Fruit fly (Drosophila melanogaster): ENCODE data around the gene CG12395.

CG12395 gene

DNA sequence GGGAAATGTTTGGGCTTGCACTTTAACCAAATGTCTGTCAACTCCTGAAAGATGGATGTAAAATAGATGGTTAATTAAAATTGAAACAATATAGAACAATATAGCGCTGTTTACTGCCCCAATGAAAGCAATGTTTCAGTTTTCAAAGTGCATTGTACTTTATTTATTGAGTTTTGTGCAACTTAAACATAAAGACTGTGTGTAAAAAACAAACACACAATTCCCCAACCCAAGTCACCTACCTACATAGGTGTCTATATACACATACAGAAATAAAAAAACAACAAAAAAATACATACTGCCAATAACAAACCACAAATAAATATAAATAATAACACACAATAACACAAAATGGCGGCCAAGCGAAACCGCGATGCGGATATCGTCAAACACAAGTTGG is 20.2 kb upstream of the CG12395 start, which contains the start of gene CG8958:
Gene CG8958, plus strand, starts transcription at position 301 of the 400 bp plus-strand sequence.
- no peak for TF ChIP-seq CG11294 (GFP tag; IDR thresholded peaks at IDR 0.05)
- TF ChIP-seq Met (GFP tag; optimal IDR thresholded peaks at IDR 0.05) = no peak
- no peak for TF ChIP-seq Lpt (GFP tag; optimal IDR thresholded peaks at IDR 0.05)

- TF ChIP-seq OdsH (GFP tag; optimal IDR thresholded peaks at IDR 0.05) = no peak
- TF ChIP-seq fkh (GFP tag; optimal IDR thresholded peaks at IDR 0.05) = no peak
- peak; percentile 8 for TF ChIP-seq esn (GFP tag; optimal IDR thresholded peaks at IDR 0.05)
- TF ChIP-seq svp (GFP tag) = no peak
- TF ChIP-seq Ets96B (tag; optimal IDR thresholded peaks at IDR 0.05) = no peak
- TF ChIP-seq Eip78C (GFP tag) = no peak
- TF ChIP-seq dsx (GFP tag; optimal IDR thresholded peaks at IDR 0.05; ENCODE audit: poor library complexity, severe bottlenecking) = peak; percentile 94
- TF ChIP-seq achi (GFP tag; optimal IDR thresholded peaks at IDR 0.05) = no peak
- no peak for TF ChIP-seq CG10669 (GFP tag; optimal IDR thresholded peaks at IDR 0.05)
- no peak for TF ChIP-seq CG3032 (tag; optimal IDR thresholded peaks at IDR 0.05)
Measured at dm6 chrX:16073375-16073982, 10.8 kb upstream of the CG12395 start, which contains the start of gene Nipsnap. TSS of gene Nipsnap (minus strand) at chrX:16073568.

DNA sequence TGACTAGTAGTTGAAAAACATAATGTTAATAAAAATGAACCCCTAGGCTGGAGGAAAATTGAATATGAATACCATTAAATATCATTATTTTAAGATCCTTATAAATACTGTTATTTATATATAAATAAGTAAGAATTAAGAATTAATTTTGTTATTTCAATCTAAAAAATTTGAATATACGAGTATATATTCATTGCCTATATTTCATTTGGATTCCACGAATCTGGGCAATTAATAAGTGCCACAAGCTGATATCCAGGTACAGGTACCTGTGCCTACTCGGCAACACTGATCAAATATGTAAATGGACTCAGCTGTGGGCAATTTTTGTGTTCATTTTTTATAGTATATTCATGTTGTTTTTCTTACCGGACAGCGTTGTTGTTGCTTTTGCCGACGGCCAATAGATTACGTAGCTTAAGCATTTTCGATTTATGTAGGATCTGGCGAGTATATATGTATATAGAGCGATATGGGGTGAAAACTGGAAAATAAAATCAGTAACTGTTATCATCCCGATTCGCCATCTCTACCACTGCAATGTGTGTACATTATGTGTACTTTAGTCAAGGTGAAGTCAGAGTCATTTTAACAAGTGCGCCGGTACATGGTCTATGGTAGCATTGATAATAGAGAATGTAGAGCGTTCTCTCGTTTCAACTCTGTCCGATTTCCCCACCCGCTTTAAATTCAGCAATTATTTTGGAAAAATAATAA is 10.1 kb upstream of the CG12395 start:
- TF ChIP-seq CG16779 (tag; optimal IDR thresholded peaks at IDR 0.05) = no peak
- no peak for TF ChIP-seq Ets96B (tag; optimal IDR thresholded peaks at IDR 0.05)
- TF ChIP-seq CG4318 (GFP tag; optimal IDR thresholded peaks at IDR 0.05) = no peak
- no peak for TF ChIP-seq ss (GFP tag; optimal IDR thresholded peaks at IDR 0.05)
- no peak for TF ChIP-seq Gug (GFP tag; IDR thresholded peaks at IDR 0.05)
- TF ChIP-seq CG8119 (GFP tag; IDR thresholded peaks at IDR 0.05) = no peak
- TF ChIP-seq CG6854 (GFP tag; optimal IDR thresholded peaks at IDR 0.05) = peak; percentile 19
- TF ChIP-seq fd59A (GFP tag; optimal IDR thresholded peaks at IDR 0.05) = no peak
- TF ChIP-seq Eip78C (GFP tag) = peak; percentile 62
- TF ChIP-seq CG11902 (GFP tag; optimal IDR thresholded peaks at IDR 0.05) = no peak
- no peak for TF ChIP-seq Eip93F (GFP tag; optimal IDR thresholded peaks at IDR 0.05)
- no peak for TF ChIP-seq lz (GFP tag; optimal IDR thresholded peaks at IDR 0.05)
- no peak for TF ChIP-seq CG15336 (GFP tag; IDR thresholded peaks at IDR 0.05)
- TF ChIP-seq topi (GFP tag; optimal IDR thresholded peaks at IDR 0.05) = no peak
- no peak for TF ChIP-seq CG6163 (GFP tag; IDR thresholded peaks at IDR 0.05)
- no peak for TF ChIP-seq Hr4 (GFP tag; optimal IDR thresholded peaks at IDR 0.05)
- TF ChIP-seq CG3032 (tag; optimal IDR thresholded peaks at IDR 0.05) = peak; percentile 0
- TF ChIP-seq CG8319 (GFP tag; optimal IDR thresholded peaks at IDR 0.05) = no peak
- TF ChIP-seq CG7368 (GFP tag; optimal IDR thresholded peaks at IDR 0.05) = no peak
- TF ChIP-seq CG34406 (GFP tag; optimal IDR thresholded peaks at IDR 0.05) = no peak
- TF ChIP-seq CG8632 (GFP tag; optimal IDR thresholded peaks at IDR 0.05) = no peak
- no peak for TF ChIP-seq net (GFP tag; optimal IDR thresholded peaks at IDR 0.05)
- no peak for TF ChIP-seq CG9139 (GFP tag; optimal IDR thresholded peaks at IDR 0.05)
- peak; percentile 36 for TF ChIP-seq fkh (GFP tag; optimal IDR thresholded peaks at IDR 0.05)
- no peak for TF ChIP-seq CG3919 (GFP tag; optimal IDR thresholded peaks at IDR 0.05)
- no peak for TF ChIP-seq CG31627 (GFP tag; optimal IDR thresholded peaks at IDR 0.05)
- TF ChIP-seq achi (GFP tag; optimal IDR thresholded peaks at IDR 0.05) = no peak
- TF ChIP-seq Blimp-1 (GFP tag; optimal IDR thresholded peaks at IDR 0.05) = no peak
- TF ChIP-seq salr (GFP tag; optimal IDR thresholded peaks at IDR 0.05) = no peak
- no peak for TF ChIP-seq Hr38 (GFP tag; optimal IDR thresholded peaks at IDR 0.05)
- no peak for TF ChIP-seq CG10631 (GFP tag; optimal IDR thresholded peaks at IDR 0.05)
- no peak for TF ChIP-seq OdsH (GFP tag; optimal IDR thresholded peaks at IDR 0.05)
- TF ChIP-seq Smox (GFP tag; optimal IDR thresholded peaks at IDR 0.05) = no peak
- no peak for TF ChIP-seq CG11294 (GFP tag; IDR thresholded peaks at IDR 0.05)
- TF ChIP-seq Sox102F (GFP tag; optimal IDR thresholded peaks at IDR 0.05) = no peak
- TF ChIP-seq fd85E (GFP tag; optimal IDR thresholded peaks at IDR 0.05) = no peak

All from whole organism, prepupa.